Fruit fly (Drosophila melanogaster): ENCODE data around the gene CG14929.

CG14929 gene

DNA sequence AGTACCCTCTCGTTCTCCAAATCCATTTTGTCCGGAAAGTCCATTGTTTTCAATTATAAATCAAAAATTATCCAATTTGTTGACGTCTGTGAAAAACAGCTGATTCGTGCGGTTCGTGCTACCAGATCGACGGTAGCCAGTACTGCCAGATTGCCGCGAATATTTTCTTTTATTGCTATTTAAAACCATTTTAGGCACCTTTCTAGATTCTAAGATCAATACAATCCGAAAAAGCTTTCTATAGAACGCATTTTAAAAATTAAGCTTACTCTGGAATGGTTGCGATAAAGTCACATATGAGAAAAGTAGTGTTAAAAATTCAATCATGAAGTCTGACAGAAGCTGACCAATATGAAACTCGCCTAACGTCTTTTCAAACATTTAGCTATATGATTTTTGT, 20.8 kb upstream of the CG14929 start, which contains the start of gene Cog8 (continued):
- TF ChIP-seq Eip93F (GFP tag; optimal IDR thresholded peaks at IDR 0.05), result no peak
- TF ChIP-seq cyc (GFP tag; optimal IDR thresholded peaks at IDR 0.05), result peak; percentile 36
- TF ChIP-seq CG15336 (GFP tag; IDR thresholded peaks at IDR 0.05), result no peak
- no peak for TF ChIP-seq CG6854 (GFP tag; optimal IDR thresholded peaks at IDR 0.05)
- no peak for TF ChIP-seq CG8119 (GFP tag; IDR thresholded peaks at IDR 0.05)
- no peak for TF ChIP-seq CG11294 (GFP tag; IDR thresholded peaks at IDR 0.05)
- TF ChIP-seq Eip75B (GFP tag; optimal IDR thresholded peaks at IDR 0.05), result no peak

DNA sequence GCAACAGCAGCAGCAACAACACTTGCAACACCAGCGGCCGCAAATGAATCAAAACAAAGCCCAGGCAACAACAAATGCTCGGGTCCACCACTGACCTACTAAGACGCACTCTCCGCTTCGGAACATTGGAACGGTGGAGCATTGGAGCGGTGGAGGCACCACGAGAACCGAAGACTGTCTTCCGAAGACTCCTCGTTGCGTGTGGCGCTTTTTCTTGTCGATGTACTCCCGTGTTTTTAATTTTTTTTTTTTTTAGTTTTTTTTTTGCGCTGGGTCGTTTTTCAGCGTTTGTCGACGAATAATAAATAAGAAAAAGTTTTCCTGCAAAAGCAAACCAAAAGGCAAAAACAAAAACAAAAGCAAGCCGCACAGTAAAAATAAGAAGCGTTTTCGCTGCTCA, 19.0 kb upstream of the CG14929 start:
- TF ChIP-seq cyc (GFP tag; optimal IDR thresholded peaks at IDR 0.05), result no peak
- no peak for TF ChIP-seq OdsH (GFP tag; optimal IDR thresholded peaks at IDR 0.05)
- peak; percentile 69; the same call in 2 of the 3 replicates for TF ChIP-seq eg (GFP tag; IDR thresholded peaks at IDR 0.05)
- TF ChIP-seq svp (GFP tag), result no peak
- no peak for TF ChIP-seq spab (GFP tag; optimal IDR thresholded peaks at IDR 0.05)
- TF ChIP-seq Lpt (GFP tag; optimal IDR thresholded peaks at IDR 0.05), result no peak
- TF ChIP-seq Met (GFP tag; optimal IDR thresholded peaks at IDR 0.05), result no peak
- no peak for TF ChIP-seq acj6 (GFP tag; optimal IDR thresholded peaks at IDR 0.05)
- peak; percentile 18 for TF ChIP-seq CG6276 (GFP tag; optimal IDR thresholded peaks at IDR 0.05)
- TF ChIP-seq pdm3 (GFP tag; optimal IDR thresholded peaks at IDR 0.05), result no peak
- TF ChIP-seq CG11762 (GFP tag; optimal IDR thresholded peaks at IDR 0.05; ENCODE audit: insufficient read depth), result no peak
- no peak for TF ChIP-seq CG8319 (GFP tag; optimal IDR thresholded peaks at IDR 0.05)
- no peak for TF ChIP-seq achi (GFP tag; optimal IDR thresholded peaks at IDR 0.05)
- TF ChIP-seq CG6808 (GFP tag; optimal IDR thresholded peaks at IDR 0.05), result no peak
- TF ChIP-seq fkh (GFP tag; optimal IDR thresholded peaks at IDR 0.05), result no peak
- TF ChIP-seq CG9139 (GFP tag; optimal IDR thresholded peaks at IDR 0.05), result no peak
- no peak for TF ChIP-seq fd85E (GFP tag; optimal IDR thresholded peaks at IDR 0.05)
- TF ChIP-seq lz (GFP tag; optimal IDR thresholded peaks at IDR 0.05), result no peak
- TF ChIP-seq topi (GFP tag; optimal IDR thresholded peaks at IDR 0.05), result no peak
- no peak for TF ChIP-seq CG6792 (GFP tag; optimal IDR thresholded peaks at IDR 0.05)
- TF ChIP-seq esn (GFP tag; optimal IDR thresholded peaks at IDR 0.05), result no peak
- peak in 1 of 2 experiments; percentile 43 for TF ChIP-seq ss (GFP tag; optimal IDR thresholded peaks at IDR 0.05)
- no peak for TF ChIP-seq dac (GFP tag; optimal IDR thresholded peaks at IDR 0.05)
- no peak for TF ChIP-seq salr (GFP tag; optimal IDR thresholded peaks at IDR 0.05)
- peak; percentile 65; the same call in 2 of the 3 replicates for TF ChIP-seq CG8119 (GFP tag; IDR thresholded peaks at IDR 0.05)
- TF ChIP-seq CG1621 (tag; optimal IDR thresholded peaks at IDR 0.05), result no peak
- no peak for TF ChIP-seq Gug (GFP tag; IDR thresholded peaks at IDR 0.05)
- 0 out of 3 replicates have a peak, but pooled peaks have one; percentile 19 for TF ChIP-seq CG6163 (GFP tag; IDR thresholded peaks at IDR 0.05)
- no peak for TF ChIP-seq CG3919 (GFP tag; optimal IDR thresholded peaks at IDR 0.05)
- peak; percentile 16 for TF ChIP-seq CG6854 (GFP tag; optimal IDR thresholded peaks at IDR 0.05)
- TF ChIP-seq dsx (GFP tag; optimal IDR thresholded peaks at IDR 0.05; ENCODE audit: poor library complexity, severe bottlenecking), result no peak
- no peak for TF ChIP-seq CG10669 (GFP tag; optimal IDR thresholded peaks at IDR 0.05)
- TF ChIP-seq CG34406 (GFP tag; optimal IDR thresholded peaks at IDR 0.05), result no peak
- TF ChIP-seq vri (GFP tag; optimal IDR thresholded peaks at IDR 0.05), result no peak
- TF ChIP-seq CG7368 (GFP tag; optimal IDR thresholded peaks at IDR 0.05), result no peak
- TF ChIP-seq Hr4 (GFP tag; optimal IDR thresholded peaks at IDR 0.05), result no peak
- TF ChIP-seq CG3032 (tag; optimal IDR thresholded peaks at IDR 0.05), result no peak
- no peak for TF ChIP-seq CG8632 (GFP tag; optimal IDR thresholded peaks at IDR 0.05)
- no peak for TF ChIP-seq CG16779 (tag; optimal IDR thresholded peaks at IDR 0.05)
- no peak for TF ChIP-seq Ets21C (GFP tag; optimal IDR thresholded peaks at IDR 0.05)
- no peak for TF ChIP-seq Hr39 (GFP tag; optimal IDR thresholded peaks at IDR 0.05)
- no peak for TF ChIP-seq CG32006 (GFP tag; optimal IDR thresholded peaks at IDR 0.05)
- TF ChIP-seq Sox102F (GFP tag; optimal IDR thresholded peaks at IDR 0.05), result no peak
- no peak for TF ChIP-seq Eip93F (GFP tag; optimal IDR thresholded peaks at IDR 0.05)
- no peak for TF ChIP-seq Blimp-1 (GFP tag; optimal IDR thresholded peaks at IDR 0.05)
- peak; percentile 21; the same call in 1 of the 2 replicates for TF ChIP-seq CG15336 (GFP tag; IDR thresholded peaks at IDR 0.05)
- TF ChIP-seq Eip75B (GFP tag; optimal IDR thresholded peaks at IDR 0.05), result no peak
